Fruit fly (Drosophila melanogaster) whole organism, embryonic: ENCODE measurements around the gene CG5050.

Experiments
- Aef1 ChIP-seq: fragments of 200-800 bp; sonication (Bioruptor generic); IDR thresholded peaks from 3 replicates; pipeline ENCODE4 v1.3.6; 2022; ENCODE audit warnings: missing biosample characterization, missing genetic modification characterization
- Atf6 ChIP-seq: fragments of 200-800 bp; sonication (Bioruptor generic); IDR thresholded peaks from 2 replicates; pipeline ENCODE4 v1.3.6; 2022; ENCODE audit warnings: missing biosample characterization, missing genetic modification characterization
- CG10274 ChIP-seq: fragments of 200-800 bp; sonication (Bioruptor generic); optimal IDR thresholded peaks from 3 replicates; lab custom pipeline; 2017; ENCODE audit warnings: missing biosample characterization, mild to moderate bottlenecking, missing genetic modification characterization
- CG12236 ChIP-seq: fragments of 200-800 bp; sonication (Bioruptor generic); optimal IDR thresholded peaks from 2 replicates; lab custom pipeline; 2016; ENCODE audit warnings: missing biosample characterization, missing genetic modification characterization
- CG12769 ChIP-seq: fragments of 200-800 bp; sonication (Bioruptor generic); optimal IDR thresholded peaks from 2 replicates; lab custom pipeline; 2019; ENCODE audit warnings: missing biosample characterization, mild to moderate bottlenecking, missing genetic modification characterization, moderate library complexity
- CG13296 ChIP-seq: fragments of 200-800 bp; sonication (Bioruptor generic); optimal IDR thresholded peaks from 3 replicates; lab custom pipeline; 2018; ENCODE audit warnings: missing biosample characterization, mild to moderate bottlenecking, missing genetic modification characterization
- CG17186 ChIP-seq: fragments of 200-800 bp; sonication (Bioruptor generic); optimal IDR thresholded peaks from 3 replicates; lab custom pipeline; 2017; ENCODE audit warnings: missing biosample characterization, missing genetic modification reagents, missing genetic modification characterization
- CG17912 ChIP-seq: fragments of 200-800 bp; sonication (Bioruptor generic); optimal IDR thresholded peaks from 2 replicates; lab custom pipeline; 2018; ENCODE audit warnings: missing biosample characterization, mild to moderate bottlenecking, missing genetic modification characterization
- CG2875 ChIP-seq: fragments of 200-800 bp; sonication (Bioruptor generic); optimal IDR thresholded peaks from 2 replicates; lab custom pipeline; 2017; ENCODE audit warnings: missing biosample characterization, mild to moderate bottlenecking, missing genetic modification characterization, missing genetic modification reagents
- CG31365 ChIP-seq: fragments of 200-800 bp; sonication (Bioruptor generic); optimal IDR thresholded peaks from 2 replicates; lab custom pipeline; 2018; ENCODE audit warnings: missing biosample characterization, mild to moderate bottlenecking, missing genetic modification characterization
- CG31388 ChIP-seq: fragments of 200-800 bp; sonication (Bioruptor generic); optimal IDR thresholded peaks from 2 replicates; lab custom pipeline; 2016; ENCODE audit warnings: missing biosample characterization, missing genetic modification characterization
- CG31441 ChIP-seq: fragments of 200-800 bp; sonication (Bioruptor generic); IDR thresholded peaks from 2 replicates; pipeline ENCODE4 v1.3.6; 2022; ENCODE audit warnings: missing biosample characterization, missing genetic modification characterization
- CG32532 ChIP-seq: fragments of 200-800 bp; sonication (Bioruptor generic); IDR thresholded peaks from 2 replicates; pipeline ENCODE4 v1.3.6; 2022; ENCODE audit warnings: missing biosample characterization, missing genetic modification characterization
- CG4424 ChIP-seq: fragments of 200-800 bp; sonication (Bioruptor generic); optimal IDR thresholded peaks from 3 replicates; lab custom pipeline; 2016; ENCODE audit warnings: missing biosample characterization, missing genetic modification characterization
- CG5180 ChIP-seq: fragments of 200-800 bp; sonication (Bioruptor generic); optimal IDR thresholded peaks from 3 replicates; lab custom pipeline; 2017; ENCODE audit warnings: missing biosample characterization, missing genetic modification characterization, mild to moderate bottlenecking, moderate library complexity, missing genetic modification reagents
- CG9609 ChIP-seq: fragments of 200-800 bp; sonication (Bioruptor generic); optimal IDR thresholded peaks from 3 replicates; lab custom pipeline; 2016; ENCODE audit warnings: missing biosample characterization, missing genetic modification characterization
- Dll ChIP-seq: fragments of 200-800 bp; sonication (Bioruptor generic); IDR thresholded peaks from 4 replicates; pipeline ENCODE4 v1.3.6; 2022; ENCODE audit warnings: missing biosample characterization, missing genetic modification characterization; ENCODE audit not compliant: partially characterized antibody
- E2f1 ChIP-seq: fragments of 200-800 bp; sonication (Bioruptor generic); IDR thresholded peaks from 2 replicates; pipeline ENCODE4 v1.3.6; 2022; ENCODE audit warnings: missing biosample characterization, missing genetic modification characterization
- HmgZ ChIP-seq: fragments of 200-800 bp; sonication (Bioruptor generic); optimal IDR thresholded peaks from 2 replicates; lab custom pipeline; 2018; ENCODE audit warnings: missing biosample characterization, mild to moderate bottlenecking, missing genetic modification characterization
- Hr39 ChIP-seq: fragments of >200 bp; optimal IDR thresholded peaks from 2 replicates; lab custom pipeline; 2017
- Lpt ChIP-seq: fragments of >200 bp; optimal IDR thresholded peaks from 2 replicates; lab custom pipeline; 2018; ENCODE audit warnings: missing biosample characterization, missing genetic modification characterization
- Meics ChIP-seq: fragments of 200-800 bp; sonication (Bioruptor generic); optimal IDR thresholded peaks from 2 replicates; lab custom pipeline; 2017; ENCODE audit warnings: missing biosample characterization, mild to moderate bottlenecking, missing genetic modification characterization
- Nf-YA ChIP-seq: fragments of 200-800 bp; sonication (Bioruptor generic); IDR thresholded peaks from 2 replicates; pipeline ENCODE4 v1.3.6; 2022; ENCODE audit warnings: missing biosample characterization, missing genetic modification characterization
- Ptx1 ChIP-seq: fragments of 200-800 bp; sonication (Bioruptor generic); IDR thresholded peaks from 2 replicates; pipeline ENCODE4 v1.3.6; 2022; ENCODE audit warnings: missing biosample characterization, missing genetic modification characterization
- Spps ChIP-seq: fragments of 200-800 bp; sonication (Bioruptor generic); optimal IDR thresholded peaks from 2 replicates; lab custom pipeline; 2018; ENCODE audit warnings: missing biosample characterization, mild to moderate bottlenecking, missing genetic modification characterization
- cato ChIP-seq: fragments of 200-800 bp; sonication (Bioruptor generic); optimal IDR thresholded peaks from 2 replicates; lab custom pipeline; 2016; ENCODE audit warnings: missing biosample characterization, missing genetic modification characterization, borderline replicate concordance
- danr ChIP-seq: fragments of 200-800 bp; sonication (Bioruptor generic); IDR thresholded peaks from 2 replicates; pipeline ENCODE4 v1.3.6; 2022; ENCODE audit warnings: missing biosample characterization, missing genetic modification characterization
- disco-r ChIP-seq: fragments of 200-800 bp; sonication (Bioruptor generic); optimal IDR thresholded peaks from 2 replicates; lab custom pipeline; 2016; ENCODE audit warnings: missing biosample characterization, missing genetic modification characterization
- ems ChIP-seq: fragments of 200-800 bp; sonication (Bioruptor generic); optimal IDR thresholded peaks from 3 replicates; lab custom pipeline; 2016; ENCODE audit warnings: missing biosample characterization, missing genetic modification characterization
- gce ChIP-seq: fragments of 200-800 bp; sonication (Bioruptor generic); IDR thresholded peaks from 3 replicates; pipeline ENCODE4 v1.3.6; 2022; ENCODE audit warnings: missing biosample characterization, missing genetic modification characterization
- gem ChIP-seq: fragments of 200-800 bp; sonication (Bioruptor generic); optimal IDR thresholded peaks from 2 replicates; lab custom pipeline; 2019; ENCODE audit warnings: missing biosample characterization, mild to moderate bottlenecking, missing genetic modification characterization, moderate library complexity
- hth ChIP-seq: fragments of >200 bp; optimal IDR thresholded peaks from 2 replicates; lab custom pipeline; 2017; ENCODE audit warnings: inconsistent platforms
- ind ChIP-seq: fragments of 200-800 bp; sonication (Bioruptor generic); optimal IDR thresholded peaks from 3 replicates; lab custom pipeline; 2016; ENCODE audit warnings: missing biosample characterization, missing genetic modification characterization
- inv ChIP-seq: fragments of 200-800 bp; sonication (Bioruptor generic); IDR thresholded peaks from 2 replicates; pipeline ENCODE4 v1.3.6; 2022; ENCODE audit warnings: missing biosample characterization, missing genetic modification characterization; ENCODE audit not compliant: partially characterized antibody
- maf-S ChIP-seq: fragments of 200-800 bp; sonication (Bioruptor generic); optimal IDR thresholded peaks from 2 replicates; lab custom pipeline; 2016; ENCODE audit warnings: missing biosample characterization, missing genetic modification characterization
- mirr ChIP-seq: fragments of 200-800 bp; sonication (Bioruptor generic); optimal IDR thresholded peaks from 3 replicates; lab custom pipeline; 2018; ENCODE audit warnings: missing biosample characterization, mild to moderate bottlenecking, missing genetic modification characterization
- mld ChIP-seq: fragments of 200-800 bp; sonication (Bioruptor generic); IDR thresholded peaks from 3 replicates; pipeline ENCODE4 v1.3.6; 2022; ENCODE audit warnings: missing biosample characterization, missing genetic modification characterization; ENCODE audit not compliant: partially characterized antibody
- nom ChIP-seq: fragments of 200-800 bp; sonication (Bioruptor generic); optimal IDR thresholded peaks from 2 replicates; lab custom pipeline; 2017; ENCODE audit warnings: missing biosample characterization, missing genetic modification characterization, mild to moderate bottlenecking, moderate library complexity, missing genetic modification reagents
- pb ChIP-seq: fragments of 200-800 bp; sonication (Bioruptor generic); optimal IDR thresholded peaks from 3 replicates; lab custom pipeline; 2016; ENCODE audit warnings: missing biosample characterization, missing genetic modification characterization
- pum ChIP-seq: fragments of 200-800 bp; sonication (Bioruptor generic); optimal IDR thresholded peaks from 2 replicates; lab custom pipeline; 2016; ENCODE audit warnings: missing biosample characterization, missing genetic modification characterization
- repo ChIP-seq: fragments of 200-800 bp; sonication (Bioruptor generic); optimal IDR thresholded peaks from 2 replicates; lab custom pipeline; 2016; ENCODE audit warnings: missing biosample characterization, missing genetic modification characterization
- sc ChIP-seq, 3 experiments: fragments of >200 bp in 2 of 3; fragments of 200-800 bp in 1 of 3; sonication (Bioruptor generic) in 1 of 3; optimal IDR thresholded peaks; 2 replicates in 2 of 3; 3 replicates in 1 of 3; lab custom pipeline; 2017; ENCODE audit warnings: mild to moderate bottlenecking in 1 of 3, missing biosample characterization in 1 of 3, missing genetic modification characterization in 1 of 3, missing genetic modification reagents in 1 of 3
- so ChIP-seq: fragments of 200-800 bp; sonication (Bioruptor generic); IDR thresholded peaks from 3 replicates; pipeline ENCODE4 v1.3.6; 2022; ENCODE audit warnings: missing biosample characterization, missing genetic modification characterization
- vvl ChIP-seq: fragments of 200-800 bp; sonication (Bioruptor generic); IDR thresholded peaks from 2 replicates; pipeline ENCODE4 v1.3.6; 2022; ENCODE audit warnings: missing biosample characterization, missing genetic modification characterization
- yki ChIP-seq: fragments of >200 bp; optimal IDR thresholded peaks from 3 replicates; lab custom pipeline; 2018
- zfh1 ChIP-seq: fragments of 200-800 bp; sonication (Bioruptor generic); IDR thresholded peaks from 3 replicates; pipeline ENCODE4 v1.3.6; 2022; ENCODE audit warnings: missing biosample characterization, missing genetic modification characterization

CG5050 gene

dm6 chr2L:17500946-17501451 lies 48.3 kb downstream of the CG5050 start, which contains the start of the genes mEFTs and Dhc36C (continued):
- TF ChIP-seq HmgZ (tag; lab: Kevin White, UChicago) (peak; percentile 37), zfh1 (GFP tag; lab: Robert Waterston, UW) (no peak), disco-r (GFP tag; lab: Kevin White, UChicago) (no peak), CG13296 (GFP tag; lab: Kevin White, UChicago) (no peak), gem (tag; lab: Kevin White, UChicago) (no peak), Lpt (GFP tag; lab: Kevin White, UChicago) (no peak), gce (GFP tag; lab: Robert Waterston, UW) (no peak), Aef1 (no peak), mld (GFP tag; lab: Robert Waterston, UW) (peak; percentile 57; the same call in 1 of the 3 replicates), repo (no peak), ind (no peak), CG32532 (no peak), CG17186 (GFP tag; lab: Kevin White, UChicago) (peak; percentile 79), Dll (GFP tag; lab: Robert Waterston, UW) (peak; percentile 87), vvl (peak; percentile 18; the same call in 1 of the 2 replicates), CG4424 (GFP tag; lab: Kevin White, UChicago) (no peak), ems (GFP tag; lab: Kevin White, UChicago) (no peak), CG10274 (GFP tag; lab: Kevin White, UChicago) (no peak), E2f1 (no peak), danr (GFP tag; lab: Robert Waterston, UW) (no peak), yki (lab: Kevin White, UChicago) (no peak), Spps (no peak), Meics (no peak), pb (GFP tag; lab: Kevin White, UChicago) (no peak), CG9609 (GFP tag; lab: Kevin White, UChicago) (no peak), cato (no peak), maf-S (GFP tag; lab: Kevin White, UChicago) (no peak), inv (GFP tag; lab: Robert Waterston, UW) (peak; percentile 81), pum (GFP tag; lab: Kevin White, UChicago) (no peak), Atf6 (no peak), CG12236 (GFP tag; lab: Kevin White, UChicago) (no peak), Ptx1 (GFP tag; lab: Robert Waterston, UW) (no peak), CG31441 (GFP tag; lab: Robert Waterston, UW) (no peak), CG2875 (no peak), CG12769 (no peak), CG31388 (GFP tag; lab: Kevin White, UChicago) (no peak), hth (no peak), so (no peak), sc (optimal IDR thresholded peaks at IDR 0.05; lab: Kevin White, UChicago) (no peak), sc (GFP tag; optimal IDR thresholded peaks at IDR 0.05; lab: Kevin White, UChicago) (no peak), CG17912 (GFP tag; lab: Kevin White, UChicago) (no peak), CG31365 (tag; lab: Kevin White, UChicago) (no peak), nom (no peak), Hr39 (no peak), CG5180 (no peak), mirr (GFP tag; lab: Kevin White, UChicago) (no peak), Nf-YA (GFP tag; lab: Robert Waterston, UW) (no peak)
